Worm (Caenorhabditis elegans) whole organism, late embryonic: ENCODE results near the gene F08D12.15.

Source experiments
- C38D4.7 ChIP-seq: fragments of 200-800 bp; sonication (Bioruptor generic); optimal IDR thresholded peaks from 2 replicates; lab custom pipeline; 2018; ENCODE audit warnings: mild to moderate bottlenecking, missing genetic modification characterization, moderate library complexity, missing compliant biosample characterization
- F13H6.1 ChIP-seq: sonication (generic microtip); optimal IDR thresholded peaks from 2 replicates; lab custom pipeline; 2016; ENCODE audit warnings: missing genetic modification characterization, missing compliant biosample characterization
- K02D7.2 ChIP-seq: sonication (generic microtip); optimal IDR thresholded peaks from 2 replicates; lab custom pipeline; 2017; ENCODE audit warnings: mild to moderate bottlenecking, missing genetic modification characterization, missing compliant biosample characterization
- ama-1 ChIP-seq: fragments of 150-350 bp; optimal IDR thresholded peaks from 2 replicates; lab custom pipeline; 2014
- ceh-14 ChIP-seq: sonication (generic microtip); optimal IDR thresholded peaks from 2 replicates; lab custom pipeline; 2016; ENCODE audit warnings: missing genotype, missing genetic modification characterization, missing compliant biosample characterization
- ceh-18 ChIP-seq: sonication (generic microtip); optimal IDR thresholded peaks from 2 replicates; lab custom pipeline; 2016; ENCODE audit warnings: missing genetic modification characterization, missing compliant biosample characterization
- ceh-19 ChIP-seq: fragments of 200-800 bp; sonication (Bioruptor generic); optimal IDR thresholded peaks from 2 replicates; lab custom pipeline; 2018; ENCODE audit warnings: mild to moderate bottlenecking, missing genetic modification characterization, missing compliant biosample characterization
- ceh-2 ChIP-seq: sonication (generic microtip); optimal IDR thresholded peaks from 2 replicates; lab custom pipeline; 2016; ENCODE audit warnings: missing genotype, missing genetic modification characterization, missing compliant biosample characterization
- ceh-31 ChIP-seq: sonication (generic microtip); optimal IDR thresholded peaks from 2 replicates; lab custom pipeline; 2016; ENCODE audit warnings: missing genetic modification characterization, missing compliant biosample characterization
- ceh-6 ChIP-seq: fragments of 200-800 bp; sonication (Bioruptor generic); optimal IDR thresholded peaks from 2 replicates; lab custom pipeline; 2018; ENCODE audit warnings: mild to moderate bottlenecking, missing genetic modification characterization, missing compliant biosample characterization
- dmd-4 ChIP-seq: sonication (generic microtip); optimal IDR thresholded peaks from 2 replicates; lab custom pipeline; 2016; ENCODE audit warnings: borderline replicate concordance, missing genetic modification characterization, missing compliant biosample characterization
- dve-1 ChIP-seq: sonication (generic microtip); optimal IDR thresholded peaks from 2 replicates; lab custom pipeline; 2017; ENCODE audit warnings: antibody characterized with exemption, mild to moderate bottlenecking, missing genetic modification characterization, missing compliant biosample characterization
- elt-2 ChIP-seq: sonication (generic microtip); optimal IDR thresholded peaks from 2 replicates; lab custom pipeline; 2016; ENCODE audit warnings: missing genetic modification reagents, missing genetic modification characterization, missing compliant biosample characterization
- elt-4 ChIP-seq: sonication (generic microtip); optimal IDR thresholded peaks from 2 replicates; lab custom pipeline; 2016; ENCODE audit warnings: missing genetic modification characterization, missing compliant biosample characterization
- fax-1 ChIP-seq: sonication (generic microtip); optimal IDR thresholded peaks from 2 replicates; lab custom pipeline; 2016; ENCODE audit warnings: missing genotype, missing genetic modification characterization, missing compliant biosample characterization
- fkh-6 ChIP-seq: sonication (generic microtip); optimal IDR thresholded peaks from 2 replicates; lab custom pipeline; 2016; ENCODE audit warnings: missing genetic modification characterization, missing compliant biosample characterization
- hlh-13 ChIP-seq: fragments of 200-800 bp; sonication (Bioruptor generic); optimal IDR thresholded peaks from 2 replicates; lab custom pipeline; 2018; ENCODE audit warnings: mild to moderate bottlenecking, missing genetic modification characterization, missing compliant biosample characterization
- hlh-30 ChIP-seq: sonication (generic microtip); optimal IDR thresholded peaks from 2 replicates; lab custom pipeline; 2017; ENCODE audit warnings: antibody characterized with exemption, missing genetic modification characterization, missing compliant biosample characterization; ENCODE audit not compliant: insufficient read depth
- hlh-6 ChIP-seq: sonication (generic microtip); optimal IDR thresholded peaks from 2 replicates; lab custom pipeline; 2016; ENCODE audit warnings: missing genotype, missing genetic modification characterization, missing compliant biosample characterization
- hlh-8 ChIP-seq: sonication (generic microtip); optimal IDR thresholded peaks from 2 replicates; lab custom pipeline; 2016; ENCODE audit warnings: missing genotype, missing genetic modification characterization, missing compliant biosample characterization
- madf-2 ChIP-seq: sonication (generic microtip); optimal IDR thresholded peaks from 2 replicates; lab custom pipeline; 2017; ENCODE audit warnings: missing genetic modification characterization, missing compliant biosample characterization
- mec-3 ChIP-seq: sonication (generic microtip); optimal IDR thresholded peaks from 2 replicates; lab custom pipeline; 2016; ENCODE audit warnings: borderline replicate concordance, missing genetic modification characterization, missing compliant biosample characterization
- nfya-1 ChIP-seq: sonication (generic microtip); optimal IDR thresholded peaks from 2 replicates; lab custom pipeline; 2017; ENCODE audit warnings: missing genetic modification characterization, mild to moderate bottlenecking, missing compliant biosample characterization, antibody characterized with exemption, moderate library complexity
- nhr-11 ChIP-seq: fragments of 150-350 bp; optimal IDR thresholded peaks from 2 replicates; lab custom pipeline; 2014; ENCODE audit warnings: missing biosample characterization, missing genetic modification characterization
- nhr-232 ChIP-seq: sonication (generic microtip); optimal IDR thresholded peaks from 2 replicates; lab custom pipeline; 2016; ENCODE audit warnings: missing genetic modification characterization, missing compliant biosample characterization
- odd-2 ChIP-seq: sonication (generic microtip); optimal IDR thresholded peaks from 2 replicates; lab custom pipeline; 2017; ENCODE audit warnings: antibody characterized with exemption, mild to moderate bottlenecking, missing genetic modification characterization, missing compliant biosample characterization
- pat-9 ChIP-seq: fragments of 200-800 bp; sonication (Bioruptor generic); optimal IDR thresholded peaks from 2 replicates; lab custom pipeline; 2018; ENCODE audit warnings: mild to moderate bottlenecking, missing genetic modification characterization, moderate library complexity, missing compliant biosample characterization
- pax-1 ChIP-seq: fragments of 150-350 bp; optimal IDR thresholded peaks from 2 replicates; lab custom pipeline; 2014; ENCODE audit warnings: missing biosample characterization, missing genetic modification characterization
- pha-4 ChIP-seq: fragments of 150-350 bp; optimal IDR thresholded peaks from 2 replicates; lab custom pipeline; 2018; ENCODE audit warnings: missing biosample characterization, missing genetic modification reagents, missing genetic modification characterization
- pqm-1 ChIP-seq: sonication (generic microtip); optimal IDR thresholded peaks from 2 replicates; lab custom pipeline; 2016; ENCODE audit warnings: missing genetic modification characterization, missing compliant biosample characterization
- pros-1 ChIP-seq: fragments of 150-350 bp; optimal IDR thresholded peaks from 2 replicates; lab custom pipeline; 2014; ENCODE audit warnings: missing biosample characterization, missing genetic modification reagents, missing genetic modification characterization
- ref-2 ChIP-seq: sonication (generic microtip); optimal IDR thresholded peaks from 2 replicates; lab custom pipeline; 2016; ENCODE audit warnings: missing genetic modification characterization, missing compliant biosample characterization
- tbx-7 ChIP-seq: sonication (generic microtip); optimal IDR thresholded peaks from 2 replicates; lab custom pipeline; 2016; ENCODE audit warnings: missing genotype, missing genetic modification characterization, missing compliant biosample characterization
- unc-3 ChIP-seq, 2 experiments: fragments of 200-800 bp in 1 of 2; sonication (Bioruptor generic) in 1 of 2; sonication (generic microtip) in 1 of 2; conservative IDR thresholded peaks in 1 of 2; optimal IDR thresholded peaks in 1 of 2; 2 replicates each; pipeline versions ENCODE4 v1.3.6 to Lab custom; 2016 to 2022; ENCODE audit warnings: missing compliant biosample characterization in 2 of 2, missing genetic modification characterization in 2 of 2, missing genetic modification reagents in 1 of 2
- unc-42 ChIP-seq: sonication (generic microtip); optimal IDR thresholded peaks from 2 replicates; lab custom pipeline; 2016; ENCODE audit warnings: missing genotype, missing genetic modification characterization, missing compliant biosample characterization
- unc-55 ChIP-seq: sonication (generic microtip); optimal IDR thresholded peaks from 2 replicates; lab custom pipeline; 2017; ENCODE audit warnings: missing biosample characterization, missing genetic modification reagents, missing genetic modification characterization
- unc-86 ChIP-seq: sonication (generic microtip); optimal IDR thresholded peaks from 2 replicates; lab custom pipeline; 2016; ENCODE audit warnings: missing genetic modification characterization, missing compliant biosample characterization

F08D12.15 gene

ce11 chrII:2787849-2788248 is 21.4 kb downstream of the F08D12.15 start:
- TF ChIP-seq madf-2 (tag; lab: Kevin White, UChicago) (no peak), elt-4 (no peak), pat-9 (tag; lab: Kevin White, UChicago) (no peak), hlh-8 (tag; lab: Kevin White, UChicago) (no peak), pax-1 (tag; lab: Kevin White, UChicago) (no peak), unc-3 (GFP tag; conservative IDR thresholded peaks at IDR 0.05; lab: Robert Waterston, UW) (no peak), unc-3 (tag; optimal IDR thresholded peaks at IDR 0.05; lab: Kevin White, UChicago) (no peak), fax-1 (tag; lab: Kevin White, UChicago) (no peak)

ce11 chrII:2791693-2792092 is 25.3 kb downstream of the F08D12.15 start:
- TF ChIP-seq pax-1 (tag; lab: Kevin White, UChicago): no peak
- TF ChIP-seq dve-1 (tag; lab: Kevin White, UChicago): no peak
- no peak for TF ChIP-seq pha-4 (tag; lab: Kevin White, UChicago)
- no peak for TF ChIP-seq dmd-4
- TF ChIP-seq F13H6.1: no peak
- TF ChIP-seq hlh-6 (tag; lab: Kevin White, UChicago): no peak
- TF ChIP-seq ceh-31: no peak
- no peak for TF ChIP-seq ceh-19 (GFP tag; lab: Kevin White, UChicago)

- TF ChIP-seq nfya-1 (tag; lab: Kevin White, UChicago) (no peak), C38D4.7 (GFP tag; lab: Kevin White, UChicago) (no peak), nhr-11 (tag; lab: Kevin White, UChicago) (no peak), ref-2 (tag; lab: Kevin White, UChicago) (no peak), mec-3 (no peak)
These were observed 29.0 kb downstream of the F08D12.15 start for ce11 chrII:2795413-2795812.

ce11 chrII:2796431-2796830 is 30.0 kb downstream of the F08D12.15 start:
- TF ChIP-seq K02D7.2 (tag; lab: Kevin White, UChicago): no peak

ce11 chrII:2797951-2798350 is 31.5 kb downstream of the F08D12.15 start:
- TF ChIP-seq mec-3: no peak
- TF ChIP-seq unc-42 (tag; lab: Kevin White, UChicago): no peak
- TF ChIP-seq hlh-13 (GFP tag; lab: Kevin White, UChicago): no peak
- no peak for TF ChIP-seq fkh-6 (tag; lab: Kevin White, UChicago)

- TF ChIP-seq ceh-18 (tag; lab: Kevin White, UChicago): peak; percentile 47
- TF ChIP-seq unc-86 (tag; lab: Kevin White, UChicago): no peak
- peak; percentile 38 for TF ChIP-seq dve-1 (tag; lab: Kevin White, UChicago)
- peak; percentile 84 for TF ChIP-seq elt-2 (tag; lab: Kevin White, UChicago)
- no peak for TF ChIP-seq nhr-11 (tag; lab: Kevin White, UChicago)
- peak; percentile 97 for TF ChIP-seq unc-55
- TF ChIP-seq pqm-1 (tag; lab: Kevin White, UChicago): peak; percentile 17
- TF ChIP-seq, all 69 proteins: peak for 5
These were observed 34.3 kb downstream of the F08D12.15 start, which contains the start of gene nhr-119 for ce11 chrII:2800550-2801233. Gene nhr-119 (minus strand): TSS chrII:2800600.

ce11 chrII:2801764-2802163 is 35.3 kb downstream of the F08D12.15 start:
- TF ChIP-seq madf-2 (tag; lab: Kevin White, UChicago): no peak
- TF ChIP-seq C38D4.7 (GFP tag; lab: Kevin White, UChicago): no peak
- no peak for TF ChIP-seq ceh-2 (tag; lab: Kevin White, UChicago)
- no peak for TF ChIP-seq pros-1 (tag; lab: Kevin White, UChicago)
- no peak for TF ChIP-seq hlh-30 (tag; lab: Kevin White, UChicago)
- TF ChIP-seq hlh-6 (tag; lab: Kevin White, UChicago): no peak
- no peak for TF ChIP-seq tbx-7 (tag; lab: Kevin White, UChicago)
- no peak for TF ChIP-seq unc-3 (GFP tag; conservative IDR thresholded peaks at IDR 0.05; lab: Robert Waterston, UW)
- no peak for TF ChIP-seq unc-3 (tag; optimal IDR thresholded peaks at IDR 0.05; lab: Kevin White, UChicago)
- TF ChIP-seq ceh-6 (GFP tag; lab: Kevin White, UChicago): no peak
- no peak for TF ChIP-seq unc-86 (tag; lab: Kevin White, UChicago)
- TF ChIP-seq nhr-232 (tag; lab: Kevin White, UChicago): no peak
- TF ChIP-seq ref-2 (tag; lab: Kevin White, UChicago): no peak
- no peak for TF ChIP-seq odd-2 (tag; lab: Kevin White, UChicago)
- no peak for TF ChIP-seq ama-1 (lab: Kevin White, UChicago)
- TF ChIP-seq pat-9 (tag; lab: Kevin White, UChicago): no peak
- no peak for TF ChIP-seq fax-1 (tag; lab: Kevin White, UChicago)
- TF ChIP-seq mec-3: no peak
- TF ChIP-seq ceh-14 (tag; lab: Kevin White, UChicago): no peak
- TF ChIP-seq, all 69 proteins: peak for 0
